Fruit fly (Drosophila melanogaster): ENCODE measurements around the gene CG8745.

Gene CG8745

dm6 chr3L:13911649-13912260, 45.0 kb upstream of the CG8745 start (continued):
- TF ChIP-seq corto (GFP tag; optimal IDR thresholded peaks at IDR 0.05) (no peak), MBD-R2 (GFP tag; IDR thresholded peaks at IDR 0.05) (no peak), MESR4 (GFP tag; optimal IDR thresholded peaks at IDR 0.05) (no peak), Neu2 (GFP tag; optimal IDR thresholded peaks at IDR 0.05; ENCODE audit: borderline replicate concordance) (no peak), CG14441 (GFP tag; IDR thresholded peaks at IDR 0.05) (peak; percentile 64), NFAT (GFP tag; IDR thresholded peaks at IDR 0.05) (no peak), zen2 (GFP tag; IDR thresholded peaks at IDR 0.05; ENCODE audit: partially characterized antibody) (no peak), Atf3 (GFP tag; optimal IDR thresholded peaks at IDR 0.05) (no peak), CG42726 (GFP tag; IDR thresholded peaks at IDR 0.05; ENCODE audit: partially characterized antibody) (no peak), CG2678 (tag; optimal IDR thresholded peaks at IDR 0.05) (peak; percentile 85), CG6272 (GFP tag; IDR thresholded peaks at IDR 0.05) (no peak), ac (GFP tag; optimal IDR thresholded peaks at IDR 0.05) (no peak), CG7556 (GFP tag; optimal IDR thresholded peaks at IDR 0.05) (peak; percentile 81), gro (GFP tag; optimal IDR thresholded peaks at IDR 0.05) (no peak), da (GFP tag; optimal IDR thresholded peaks at IDR 0.05) (no peak), ase (GFP tag; IDR thresholded peaks at IDR 0.05) (0 out of 3 replicates have a peak, but pooled peaks have one; percentile 49), Rfx (GFP tag; IDR thresholded peaks at IDR 0.05) (peak; percentile 66), CG11398 (GFP tag; optimal IDR thresholded peaks at IDR 0.05) (no peak), CG13296 (GFP tag; optimal IDR thresholded peaks at IDR 0.05) (peak; percentile 56), CG1647 (GFP tag; optimal IDR thresholded peaks at IDR 0.05) (no peak), CG10267 (tag; optimal IDR thresholded peaks at IDR 0.05) (peak; percentile 63), CoRest (tag; optimal IDR thresholded peaks at IDR 0.05) (peak; percentile 81), CG14050 (GFP tag; IDR thresholded peaks at IDR 0.05) (peak; percentile 17; the same call in 1 of the 3 replicates), org-1 (GFP tag; optimal IDR thresholded peaks at IDR 0.05) (peak; percentile 40), CG11247 (GFP tag; IDR thresholded peaks at IDR 0.05) (peak; percentile 59; the same call in 1 of the 2 replicates), CG7357 (GFP tag; IDR thresholded peaks at IDR 0.05) (peak; percentile 62; the same call in 2 of the 3 replicates), CG11456 (GFP tag; IDR thresholded peaks at IDR 0.05) (no peak), lmd (GFP tag; IDR thresholded peaks at IDR 0.05) (peak; percentile 71), CG17361 (GFP tag; IDR thresholded peaks at IDR 0.05) (peak; percentile 93), C15 (GFP tag; IDR thresholded peaks at IDR 0.05) (no peak), CG6765 (GFP tag; optimal IDR thresholded peaks at IDR 0.05) (no peak), Hr51 (GFP tag; optimal IDR thresholded peaks at IDR 0.05) (peak in 1 of 2 experiments; percentile 85), CG8944 (GFP tag; optimal IDR thresholded peaks at IDR 0.05) (no peak), CG4707 (GFP tag; optimal IDR thresholded peaks at IDR 0.05) (no peak), kni (GFP tag; optimal IDR thresholded peaks at IDR 0.05) (no peak), CG17829 (tag; optimal IDR thresholded peaks at IDR 0.05) (peak; percentile 70), fd64A (GFP tag; optimal IDR thresholded peaks at IDR 0.05) (no peak), sima (GFP tag; optimal IDR thresholded peaks at IDR 0.05) (no peak), croc (GFP tag; conservative IDR thresholded peaks at IDR 0.05) (peak; percentile 56; the same call in 2 of the 3 replicates), CG4360 (GFP tag; IDR thresholded peaks at IDR 0.05) (peak; percentile 30; the same call in 1 of the 2 replicates), ab (GFP tag; optimal IDR thresholded peaks at IDR 0.05) (no peak), CG12744 (GFP tag; optimal IDR thresholded peaks at IDR 0.05) (no peak), HmgD (GFP tag; optimal IDR thresholded peaks at IDR 0.05) (no peak), CG17612 (GFP tag; IDR thresholded peaks at IDR 0.05) (no peak), ATbp (GFP tag; optimal IDR thresholded peaks at IDR 0.05) (peak; percentile 70), CG6689 (GFP tag; IDR thresholded peaks at IDR 0.05) (peak; percentile 81), Hmx (GFP tag; optimal IDR thresholded peaks at IDR 0.05) (no peak), Fer3 (tag; optimal IDR thresholded peaks at IDR 0.05) (peak; percentile 56), phol (tag; optimal IDR thresholded peaks at IDR 0.05) (peak; percentile 84), E2f1 (GFP tag; IDR thresholded peaks at IDR 0.05) (0 out of 2 replicates have a peak, but pooled peaks have one; percentile 53)

All from whole organism, embryonic.